Worm (Caenorhabditis elegans): ENCODE measurements around the gene C33H5.1.

Gene C33H5.1

DNA sequence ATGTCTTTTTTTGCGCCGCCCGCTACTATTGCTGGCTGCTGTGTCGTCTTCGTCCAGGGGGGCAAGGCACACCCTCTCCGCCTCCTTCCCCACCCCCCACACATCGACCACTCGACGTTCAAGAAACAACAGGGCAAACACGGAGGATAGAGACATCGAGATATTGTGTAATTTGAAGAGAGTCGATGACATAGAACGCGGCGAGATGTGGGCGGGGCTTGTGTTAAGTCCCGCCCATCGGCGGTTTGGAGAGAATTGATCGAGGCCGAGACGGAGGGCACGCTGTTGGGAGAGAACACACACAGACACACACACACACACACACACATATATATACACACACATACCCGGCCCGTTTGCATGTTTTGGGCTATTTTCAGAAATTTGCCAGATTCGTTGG lies 36.9 kb downstream of the C33H5.1 start (continued):
- TF ChIP-seq tra-1 (GFP tag; IDR thresholded peaks at IDR 0.05) (peak; percentile 44; the same call in 1 of the 2 replicates), saeg-2 (GFP tag; IDR thresholded peaks at IDR 0.05) (no peak), php-3 (GFP tag; IDR thresholded peaks at IDR 0.05) (0 out of 2 replicates have a peak, but pooled peaks have one; percentile 36), nhr-6 (tag; optimal IDR thresholded peaks at IDR 0.05) (no peak), F49E8.2 (tag; optimal IDR thresholded peaks at IDR 0.05; ENCODE audit: borderline replicate concordance) (no peak), dmd-8 (GFP tag; IDR thresholded peaks at IDR 0.05) (0 out of 2 replicates have a peak, but pooled peaks have one; percentile 55), ctbp-1 (GFP tag; IDR thresholded peaks at IDR 0.05) (peak; percentile 70), hlh-30 (tag; optimal IDR thresholded peaks at IDR 0.05; ENCODE audit: insufficient read depth) (peak; percentile 79), fos-1 (tag; optimal IDR thresholded peaks at IDR 0.05) (no peak), nhr-10 (tag; optimal IDR thresholded peaks at IDR 0.05) (no peak), ceh-20 (GFP tag; IDR thresholded peaks at IDR 0.05) (peak; percentile 70; the same call in 1 of the 2 replicates), T26A8.4 (GFP tag; IDR thresholded peaks at IDR 0.05) (peak; percentile 41), ceh-62 (tag; optimal IDR thresholded peaks at IDR 0.05) (no peak), snpc-1.2 (GFP tag; IDR thresholded peaks at IDR 0.05) (no peak), zfp-2 (tag; optimal IDR thresholded peaks at IDR 0.05) (no peak), ZK546.5 (tag; optimal IDR thresholded peaks at IDR 0.05) (no peak), mdt-29 (GFP tag; IDR thresholded peaks at IDR 0.05) (no peak), Y5F2A.4 (GFP tag; optimal IDR thresholded peaks at IDR 0.05) (no peak), lir-3 (tag; optimal IDR thresholded peaks at IDR 0.05) (no peak), lsy-2 (tag; optimal IDR thresholded peaks at IDR 0.05) (peak; percentile 29 to 74), mes-2 (tag; optimal IDR thresholded peaks at IDR 0.05; ENCODE audit: poor library complexity, severe bottlenecking) (peak; percentile 77), nhr-41 (GFP tag; IDR thresholded peaks at IDR 0.05) (no peak), lin-39 (tag; optimal IDR thresholded peaks at IDR 0.05) (no peak), jun-1 (tag; optimal IDR thresholded peaks at IDR 0.05) (peak; percentile 11), nhr-77 (tag; optimal IDR thresholded peaks at IDR 0.05) (peak; percentile 37), ceh-28 (tag; optimal IDR thresholded peaks at IDR 0.05) (peak; percentile 45), ztf-11 (tag; optimal IDR thresholded peaks at IDR 0.05) (no peak), Y105C5A.15 (GFP tag; IDR thresholded peaks at IDR 0.05) (no peak), sdz-12 (GFP tag; optimal IDR thresholded peaks at IDR 0.05) (no peak), nhr-48 (tag; optimal IDR thresholded peaks at IDR 0.05) (peak; percentile 52), dmd-6 (GFP tag; IDR thresholded peaks at IDR 0.05) (peak; percentile 64), hlh-11 (tag; optimal IDR thresholded peaks at IDR 0.05) (peak; percentile 92), ama-1 (optimal IDR thresholded peaks at IDR 0.05) (peak; percentile 24), set-16 (GFP tag; IDR thresholded peaks at IDR 0.05) (peak; percentile 82), unc-130 (GFP tag; optimal IDR thresholded peaks at IDR 0.05) (no peak), spr-1 (tag; optimal IDR thresholded peaks at IDR 0.05) (peak; percentile 54), pqm-1 (tag; optimal IDR thresholded peaks at IDR 0.05) (no peak), ceh-32 (tag; optimal IDR thresholded peaks at IDR 0.05; ENCODE audit: poor library complexity) (peak; percentile 39), F37D6.2 (tag; optimal IDR thresholded peaks at IDR 0.05) (peak; percentile 51), daf-16 (GFP tag; optimal IDR thresholded peaks at IDR 0.05) (peak; percentile 25 to 57), daf-16 (tag; optimal IDR thresholded peaks at IDR 0.05) (peak; percentile 72), daf-8 (GFP tag; IDR thresholded peaks at IDR 0.05) (no peak), lin-29 (GFP tag; IDR thresholded peaks at IDR 0.05) (no peak), nhr-11 (tag; optimal IDR thresholded peaks at IDR 0.05) (peak; percentile 62), dve-1 (tag; optimal IDR thresholded peaks at IDR 0.05; ENCODE audit: insufficient read depth) (peak; percentile 77), madf-9 (GFP tag; conservative IDR thresholded peaks at IDR 0.05) (no peak), F26F4.8 (GFP tag; conservative IDR thresholded peaks at IDR 0.05) (no peak), F10B5.3 (tag; optimal IDR thresholded peaks at IDR 0.05) (peak; percentile 46), nhr-102 (tag; optimal IDR thresholded peaks at IDR 0.05) (peak; percentile 52), ceh-44 (GFP tag; IDR thresholded peaks at IDR 0.05) (no peak; the same call in 1 of the 2 replicates), ztf-7 (tag; optimal IDR thresholded peaks at IDR 0.05) (peak; percentile 31), snpc-4 (tag; optimal IDR thresholded peaks at IDR 0.05) (no peak)
